Fruit fly (Drosophila melanogaster) whole organism, embryonic: ENCODE measurements around the gene CG14431.
A peak's percentile ranks its signal among the peaks of the same experiment; 100 is the strongest.

Source experiments
- Atf6 ChIP-seq: fragments of 200-800 bp; sonication (Bioruptor generic); IDR thresholded peaks from 2 replicates; pipeline ENCODE4 v1.3.6; 2022; ENCODE audit warnings: missing biosample characterization, missing genetic modification characterization
- Awh ChIP-seq: fragments of 200-800 bp; sonication (Bioruptor generic); IDR thresholded peaks from 2 replicates; pipeline ENCODE4, ENCODE4 v1.3.6; 2022; ENCODE audit warnings: missing biosample characterization, missing genetic modification characterization
- Blimp-1 ChIP-seq: fragments of 200-800 bp; sonication (Bioruptor generic); optimal IDR thresholded peaks from 3 replicates; lab custom pipeline; 2018; ENCODE audit warnings: missing biosample characterization, missing genetic modification characterization, mild to moderate bottlenecking, moderate library complexity, missing genetic modification reagents
- CG10462 ChIP-seq: fragments of 200-800 bp; sonication (Bioruptor generic); optimal IDR thresholded peaks from 2 replicates; lab custom pipeline; 2016; ENCODE audit warnings: missing biosample characterization, missing genetic modification characterization
- CG11085 ChIP-seq: fragments of 200-800 bp; sonication (Bioruptor generic); IDR thresholded peaks from 2 replicates; pipeline ENCODE4 v1.3.6; 2022; ENCODE audit warnings: missing biosample characterization, missing genetic modification characterization
- CG11456 ChIP-seq: fragments of 200-800 bp; sonication (Bioruptor generic); IDR thresholded peaks from 3 replicates; pipeline ENCODE4 v1.3.6; 2022; ENCODE audit warnings: missing biosample characterization, missing genetic modification characterization
- CG13287 ChIP-seq: fragments of 200-800 bp; sonication (Bioruptor generic); IDR thresholded peaks from 2 replicates; pipeline ENCODE4 v1.3.6; 2022; ENCODE audit warnings: missing biosample characterization, missing genetic modification characterization; ENCODE audit not compliant: partially characterized antibody
- CG14441 ChIP-seq: fragments of 200-800 bp; sonication (Bioruptor generic); IDR thresholded peaks from 2 replicates; pipeline ENCODE4 v1.3.6; 2022; ENCODE audit warnings: missing biosample characterization, missing genetic modification characterization
- CG14860 ChIP-seq: fragments of 200-800 bp; sonication (Bioruptor generic); IDR thresholded peaks from 3 replicates; pipeline ENCODE4 v1.3.6; 2022; ENCODE audit warnings: missing biosample characterization, missing genetic modification characterization; ENCODE audit not compliant: partially characterized antibody
- CG15011 ChIP-seq: fragments of 200-800 bp; sonication (Bioruptor generic); optimal IDR thresholded peaks from 3 replicates; lab custom pipeline; 2018; ENCODE audit warnings: missing biosample characterization, mild to moderate bottlenecking, missing genetic modification characterization
- CG15479 ChIP-seq: fragments of 200-800 bp; sonication (Bioruptor generic); optimal IDR thresholded peaks from 3 replicates; lab custom pipeline; 2019; ENCODE audit warnings: missing biosample characterization, mild to moderate bottlenecking, missing genetic modification characterization, moderate library complexity
- CG16813 ChIP-seq: fragments of 200-800 bp; sonication (Bioruptor generic); IDR thresholded peaks from 3 replicates; pipeline ENCODE4 v1.3.6; 2022; ENCODE audit warnings: missing biosample characterization, missing genetic modification characterization; ENCODE audit not compliant: partially characterized antibody
- CG17385 ChIP-seq: fragments of 200-800 bp; sonication (Bioruptor generic); optimal IDR thresholded peaks from 3 replicates; lab custom pipeline; 2018; ENCODE audit warnings: missing biosample characterization, mild to moderate bottlenecking, missing genetic modification characterization
- CG2678 ChIP-seq: fragments of 200-800 bp; sonication (Bioruptor generic); optimal IDR thresholded peaks from 3 replicates; lab custom pipeline; 2019; ENCODE audit warnings: missing biosample characterization, mild to moderate bottlenecking, missing genetic modification characterization, moderate library complexity
- CG3847 ChIP-seq: fragments of 200-800 bp; sonication (Bioruptor generic); IDR thresholded peaks from 2 replicates; pipeline ENCODE4 v1.3.6; 2022; ENCODE audit warnings: missing biosample characterization, missing genetic modification characterization
- CG4282 ChIP-seq: fragments of 200-800 bp; sonication (Bioruptor generic); optimal IDR thresholded peaks from 2 replicates; lab custom pipeline; 2016; ENCODE audit warnings: missing biosample characterization, missing genetic modification characterization
- CG4707 ChIP-seq: fragments of 200-800 bp; sonication (Bioruptor generic); optimal IDR thresholded peaks from 2 replicates; lab custom pipeline; 2018; ENCODE audit warnings: missing biosample characterization, mild to moderate bottlenecking, missing genetic modification characterization, moderate library complexity
- CG6175 ChIP-seq: fragments of 200-800 bp; sonication (Bioruptor generic); IDR thresholded peaks from 3 replicates; pipeline ENCODE4 v1.3.6; 2022; ENCODE audit warnings: missing biosample characterization, missing genetic modification characterization
- CG7786 ChIP-seq: fragments of 200-800 bp; sonication (Bioruptor generic); optimal IDR thresholded peaks from 2 replicates; lab custom pipeline; 2016; ENCODE audit warnings: missing biosample characterization, missing genetic modification characterization
- Dip2 ChIP-seq: fragments of 200-800 bp; sonication (Bioruptor generic); IDR thresholded peaks from 2 replicates; pipeline ENCODE4 v1.3.6; 2022; ENCODE audit warnings: missing biosample characterization, missing genetic modification characterization
- Dip3 ChIP-seq: fragments of 200-800 bp; sonication (Bioruptor generic); optimal IDR thresholded peaks from 3 replicates; lab custom pipeline; 2016; ENCODE audit warnings: missing biosample characterization, missing genetic modification characterization
- Ets65A ChIP-seq: fragments of 200-800 bp; sonication (Bioruptor generic); peaks from one replicate; lab custom pipeline; 2016; ENCODE audit warnings: missing biosample characterization, missing genetic modification characterization
- H2.0 ChIP-seq: fragments of 200-800 bp; sonication (Bioruptor generic); IDR thresholded peaks from 2 replicates; pipeline ENCODE4 v1.3.6; 2022; ENCODE audit warnings: missing biosample characterization, missing genetic modification characterization
- Jarid2 ChIP-seq: fragments of 200-800 bp; sonication (Bioruptor generic); optimal IDR thresholded peaks from 3 replicates; lab custom pipeline; 2017; ENCODE audit warnings: mild to moderate bottlenecking, missing biosample characterization, missing genetic modification reagents, missing genetic modification characterization
- MESR4 ChIP-seq: fragments of 200-800 bp; sonication (Bioruptor generic); optimal IDR thresholded peaks from 2 replicates; lab custom pipeline; 2018; ENCODE audit warnings: missing biosample characterization, mild to moderate bottlenecking, missing genetic modification characterization, moderate library complexity
- MTF-1 ChIP-seq: fragments of 200-800 bp; sonication (Bioruptor generic); optimal IDR thresholded peaks from 2 replicates; lab custom pipeline; 2018; ENCODE audit warnings: missing biosample characterization, mild to moderate bottlenecking, missing genetic modification characterization, borderline replicate concordance
- Sry-δ ChIP-seq: fragments of 200-800 bp; sonication (Bioruptor generic); optimal IDR thresholded peaks from 2 replicates; lab custom pipeline; 2016; ENCODE audit warnings: missing biosample characterization, missing genetic modification characterization
- Taf1 ChIP-seq: fragments of 200-800 bp; sonication (Bioruptor generic); IDR thresholded peaks from 2 replicates; pipeline ENCODE4 v1.3.6; 2022; ENCODE audit warnings: missing biosample characterization, missing genetic modification characterization
- btn ChIP-seq: fragments of 200-800 bp; sonication (Bioruptor generic); optimal IDR thresholded peaks from 2 replicates; lab custom pipeline; 2016; ENCODE audit warnings: missing biosample characterization, missing genetic modification characterization
- cwo ChIP-seq: fragments of 200-800 bp; sonication (Bioruptor generic); optimal IDR thresholded peaks from 3 replicates; lab custom pipeline; 2017; ENCODE audit warnings: missing biosample characterization, missing genetic modification characterization, mild to moderate bottlenecking, moderate library complexity, missing genetic modification reagents
- dimm ChIP-seq: fragments of 200-800 bp; sonication (Bioruptor generic); IDR thresholded peaks from 2 replicates; pipeline ENCODE4 v1.3.6; 2022; ENCODE audit warnings: missing biosample characterization, missing genetic modification characterization
- disco-r ChIP-seq: fragments of 200-800 bp; sonication (Bioruptor generic); optimal IDR thresholded peaks from 2 replicates; lab custom pipeline; 2016; ENCODE audit warnings: missing biosample characterization, missing genetic modification characterization
- esg ChIP-seq: fragments of 200-800 bp; sonication (Bioruptor generic); conservative IDR thresholded peaks from 2 replicates; pipeline ENCODE4 v1.3.6; 2022; ENCODE audit warnings: missing biosample characterization, missing genetic modification characterization
- fd64A ChIP-seq: fragments of 200-800 bp; sonication (Bioruptor generic); optimal IDR thresholded peaks from 3 replicates; lab custom pipeline; 2018; ENCODE audit warnings: missing biosample characterization, mild to moderate bottlenecking, missing genetic modification characterization
- fd96Cb ChIP-seq: fragments of 200-800 bp; sonication (Bioruptor generic); optimal IDR thresholded peaks from 2 replicates; lab custom pipeline; 2018; ENCODE audit warnings: missing biosample characterization, mild to moderate bottlenecking, missing genetic modification characterization, moderate library complexity
- hkb ChIP-seq, 2 experiments: fragments of 200-800 bp in 1 of 2; fragments of >200 bp in 1 of 2; sonication (Bioruptor generic) in 1 of 2; IDR thresholded peaks in 1 of 2; optimal IDR thresholded peaks in 1 of 2; 2 replicates each; pipeline versions ENCODE4 v1.3.6 to Lab custom; 2017 to 2022; ENCODE audit warnings: missing biosample characterization in 1 of 2, missing genetic modification characterization in 1 of 2
- nom ChIP-seq: fragments of 200-800 bp; sonication (Bioruptor generic); optimal IDR thresholded peaks from 2 replicates; lab custom pipeline; 2017; ENCODE audit warnings: missing biosample characterization, missing genetic modification characterization, mild to moderate bottlenecking, moderate library complexity, missing genetic modification reagents
- psq ChIP-seq: fragments of 200-800 bp; sonication (Bioruptor generic); optimal IDR thresholded peaks from 2 replicates; lab custom pipeline; 2017; ENCODE audit warnings: missing biosample characterization, missing genetic modification characterization
- pum ChIP-seq: fragments of 200-800 bp; sonication (Bioruptor generic); optimal IDR thresholded peaks from 2 replicates; lab custom pipeline; 2016; ENCODE audit warnings: missing biosample characterization, missing genetic modification characterization
- ranshi ChIP-seq: fragments of 200-800 bp; sonication (Bioruptor generic); IDR thresholded peaks from 2 replicates; pipeline ENCODE4 v1.3.6; 2022; ENCODE audit warnings: missing biosample characterization, missing genetic modification characterization
- sc ChIP-seq, 3 experiments: fragments of >200 bp in 2 of 3; fragments of 200-800 bp in 1 of 3; sonication (Bioruptor generic) in 1 of 3; optimal IDR thresholded peaks; 2 replicates in 2 of 3; 3 replicates in 1 of 3; lab custom pipeline; 2017; ENCODE audit warnings: mild to moderate bottlenecking in 1 of 3, missing biosample characterization in 1 of 3, missing genetic modification characterization in 1 of 3, missing genetic modification reagents in 1 of 3
- seq ChIP-seq: fragments of 200-800 bp; sonication (Bioruptor generic); IDR thresholded peaks from 2 replicates; pipeline ENCODE4 v1.3.6; 2022; ENCODE audit warnings: missing biosample characterization, missing genetic modification characterization
- sim ChIP-seq: fragments of 200-800 bp; sonication (Bioruptor generic); IDR thresholded peaks from 2 replicates; pipeline ENCODE4 v1.3.6; 2022; ENCODE audit warnings: missing biosample characterization, missing genetic modification characterization
- wdn ChIP-seq: fragments of 200-800 bp; sonication (Bioruptor generic); IDR thresholded peaks from 2 replicates; pipeline ENCODE4 v1.3.6; 2022; ENCODE audit warnings: missing biosample characterization, missing genetic modification characterization

CG14431 gene

dm6 chrX:7008102-7009087, 100.3 kb downstream of the CG14431 start (continued):
- TF ChIP-seq CG15011 (GFP tag; lab: Kevin White, UChicago) (no peak), dimm (GFP tag; lab: Robert Waterston, UW) (no peak), disco-r (GFP tag; lab: Kevin White, UChicago) (no peak), Ets65A (GFP tag; lab: Kevin White, UChicago) (peak; percentile 87), Atf6 (GFP tag; lab: Robert Waterston, UW) (no peak), CG10462 (no peak), nom (GFP tag; lab: Kevin White, UChicago) (peak; percentile 45), CG6175 (GFP tag; lab: Robert Waterston, UW) (0 out of 3 replicates have a peak, but pooled peaks have one; percentile 20), CG14860 (GFP tag; lab: Robert Waterston, UW) (no peak), CG7786 (GFP tag; lab: Kevin White, UChicago) (no peak), CG14441 (GFP tag; lab: Robert Waterston, UW) (peak; percentile 54), btn (GFP tag; lab: Kevin White, UChicago) (no peak), CG16813 (GFP tag; lab: Robert Waterston, UW) (no peak)
- TF ChIP-seq, all 482 proteins: peak for 47

- TF ChIP-seq ranshi (peak; percentile 87), wdn (GFP tag; lab: Robert Waterston, UW) (peak; percentile 81), Blimp-1 (GFP tag; lab: Kevin White, UChicago) (peak; percentile 72), Taf1 (GFP tag; lab: Robert Waterston, UW) (peak; percentile 75), CG11085 (GFP tag; lab: Robert Waterston, UW) (peak; percentile 83), CG15479 (no peak), esg (GFP tag; lab: Robert Waterston, UW) (peak; percentile 87), MTF-1 (GFP tag; lab: Kevin White, UChicago) (peak; percentile 46), CG14860 (GFP tag; lab: Robert Waterston, UW) (peak; percentile 75), cwo (GFP tag; lab: Kevin White, UChicago) (peak; percentile 54), psq (GFP tag; lab: Kevin White, UChicago) (peak; percentile 37), MESR4 (peak; percentile 55), Dip2 (GFP tag; lab: Robert Waterston, UW) (no peak), Dip3 (peak; percentile 81), Sry-δ (peak; percentile 96), fd96Cb (tag; lab: Kevin White, UChicago) (peak; percentile 75), sim (GFP tag; lab: Robert Waterston, UW) (no peak), Jarid2 (GFP tag; lab: Kevin White, UChicago) (peak; percentile 28), CG13287 (peak; percentile 94), H2.0 (GFP tag; lab: Robert Waterston, UW) (peak; percentile 87), CG2678 (tag; lab: Kevin White, UChicago) (peak; percentile 85), CG4707 (GFP tag; lab: Kevin White, UChicago) (peak; percentile 46), fd64A (GFP tag; lab: Kevin White, UChicago) (no peak), CG17385 (peak; percentile 70), sc (optimal IDR thresholded peaks at IDR 0.05; lab: Kevin White, UChicago) (no peak), sc (GFP tag; optimal IDR thresholded peaks at IDR 0.05; lab: Kevin White, UChicago) (peak; percentile 18), pum (peak; percentile 82), hkb (optimal IDR thresholded peaks at IDR 0.05; lab: Kevin White, UChicago) (no peak), hkb (GFP tag; IDR thresholded peaks at IDR 0.05; lab: Robert Waterston, UW) (peak; percentile 87), Awh (GFP tag; lab: Robert Waterston, UW) (peak; percentile 80), CG11456 (GFP tag; lab: Robert Waterston, UW) (peak; percentile 84), CG3847 (GFP tag; lab: Robert Waterston, UW) (peak; percentile 87), CG4282 (GFP tag; lab: Kevin White, UChicago) (peak; percentile 68), seq (GFP tag; lab: Robert Waterston, UW) (peak; percentile 87)
Observed at dm6 chrX:7011063-7011743, 103.1 kb downstream of the CG14431 start, which contains the start of the genes cm, sloth1 and sloth2. cm (minus strand) TSS chrX:7011145. sloth1 (plus strand) TSS chrX:7011357. sloth2 (plus strand) TSS chrX:7011357.
